Worm (Caenorhabditis elegans): ENCODE results near the gene C07G2.5.

ce11 chrIII:4468812-4469211, 30.0 kb downstream of the C07G2.5 start, which contains the start of gene mstr-2:
- TF ChIP-seq hlh-6 (tag; optimal IDR thresholded peaks at IDR 0.05) (no peak), pqm-1 (tag; optimal IDR thresholded peaks at IDR 0.05) (no peak), ceh-30 (tag; optimal IDR thresholded peaks at IDR 0.05) (no peak), lim-6 (tag; optimal IDR thresholded peaks at IDR 0.05) (no peak), ceh-14 (tag; optimal IDR thresholded peaks at IDR 0.05) (no peak), lin-11 (tag; optimal IDR thresholded peaks at IDR 0.05) (no peak), ceh-9 (tag; optimal IDR thresholded peaks at IDR 0.05) (no peak), pag-3 (tag; optimal IDR thresholded peaks at IDR 0.05; ENCODE audit: borderline replicate concordance) (no peak)

Measured in whole organism, late embryonic.